Fruit fly (Drosophila melanogaster) whole organism, embryonic: Measurements from ENCODE around the gene Sur.

Experiments used
- ATbp ChIP-seq: fragments of 200-800 bp; sonication (Bioruptor generic); optimal IDR thresholded peaks from 2 replicates; lab custom pipeline; 2017; ENCODE audit warnings: missing biosample characterization, mild to moderate bottlenecking, missing genetic modification characterization, missing genetic modification reagents
- CG1024 ChIP-seq: fragments of 200-800 bp; sonication (Bioruptor generic); IDR thresholded peaks from 2 replicates; pipeline ENCODE4 v1.3.6; 2022; ENCODE audit warnings: missing biosample characterization, missing genetic modification characterization
- CG11085 ChIP-seq: fragments of 200-800 bp; sonication (Bioruptor generic); IDR thresholded peaks from 2 replicates; pipeline ENCODE4 v1.3.6; 2022; ENCODE audit warnings: missing biosample characterization, missing genetic modification characterization
- CG11560 ChIP-seq: fragments of 200-800 bp; sonication (Bioruptor generic); IDR thresholded peaks from 3 replicates; pipeline ENCODE4 v1.3.6; 2022; ENCODE audit warnings: missing biosample characterization, missing genetic modification characterization
- CG12299 ChIP-seq: fragments of 200-800 bp; sonication (Bioruptor generic); optimal IDR thresholded peaks from 2 replicates; lab custom pipeline; 2018; ENCODE audit warnings: missing biosample characterization, mild to moderate bottlenecking, missing genetic modification characterization
- CG14667 ChIP-seq: fragments of 200-800 bp; sonication (Bioruptor generic); IDR thresholded peaks from 2 replicates; pipeline ENCODE4 v1.3.6; 2022; ENCODE audit warnings: missing biosample characterization, missing genetic modification characterization
- CG1603 ChIP-seq: fragments of 200-800 bp; sonication (Bioruptor generic); optimal IDR thresholded peaks from 2 replicates; lab custom pipeline; 2019; ENCODE audit warnings: missing biosample characterization, mild to moderate bottlenecking, missing genetic modification characterization, moderate library complexity
- CG17802 ChIP-seq: fragments of 200-800 bp; sonication (Bioruptor generic); optimal IDR thresholded peaks from 2 replicates; lab custom pipeline; 2018; ENCODE audit warnings: missing biosample characterization, mild to moderate bottlenecking, missing genetic modification characterization, moderate library complexity
- CG17829 ChIP-seq: fragments of 200-800 bp; optimal IDR thresholded peaks from 2 replicates; lab custom pipeline; 2019; ENCODE audit warnings: missing biosample characterization, mild to moderate bottlenecking, missing genetic modification characterization, moderate library complexity
- CG18476 ChIP-seq: fragments of 200-800 bp; sonication (Bioruptor generic); optimal IDR thresholded peaks from 2 replicates; lab custom pipeline; 2016; ENCODE audit warnings: missing biosample characterization, mild to moderate bottlenecking, missing genetic modification characterization
- CG18764 ChIP-seq: fragments of 200-800 bp; sonication (Bioruptor generic); optimal IDR thresholded peaks from 3 replicates; lab custom pipeline; 2016; ENCODE audit warnings: missing biosample characterization, missing genetic modification characterization
- CG2129 ChIP-seq: fragments of 200-800 bp; sonication (Bioruptor generic); IDR thresholded peaks from 2 replicates; pipeline ENCODE4 v1.3.6; 2022; ENCODE audit warnings: missing biosample characterization, missing genetic modification characterization; ENCODE audit not compliant: partially characterized antibody
- CG30020 ChIP-seq: fragments of 200-800 bp; optimal IDR thresholded peaks from 2 replicates; lab custom pipeline; 2019; ENCODE audit warnings: missing biosample characterization, mild to moderate bottlenecking, missing genetic modification characterization, moderate library complexity
- CG3407 ChIP-seq: fragments of 200-800 bp; sonication (Bioruptor generic); optimal IDR thresholded peaks from 2 replicates; lab custom pipeline; 2018; ENCODE audit warnings: missing biosample characterization, mild to moderate bottlenecking, missing genetic modification characterization
- CG34224 ChIP-seq: fragments of 200-800 bp; sonication (Bioruptor generic); IDR thresholded peaks from 3 replicates; pipeline ENCODE4 v1.3.6; 2022; ENCODE audit warnings: missing biosample characterization, missing genetic modification characterization; ENCODE audit not compliant: partially characterized antibody
- CG5180 ChIP-seq: fragments of 200-800 bp; sonication (Bioruptor generic); optimal IDR thresholded peaks from 3 replicates; lab custom pipeline; 2017; ENCODE audit warnings: missing biosample characterization, missing genetic modification characterization, mild to moderate bottlenecking, moderate library complexity, missing genetic modification reagents
- CG6254 ChIP-seq: fragments of 200-800 bp; sonication (Bioruptor generic); optimal IDR thresholded peaks from 3 replicates; lab custom pipeline; 2017; ENCODE audit warnings: mild to moderate bottlenecking, missing biosample characterization, missing genetic modification reagents, missing genetic modification characterization
- CG7357 ChIP-seq: fragments of 200-800 bp; sonication (Bioruptor generic); IDR thresholded peaks from 3 replicates; pipeline ENCODE4 v1.3.6; 2022; ENCODE audit warnings: missing biosample characterization, missing genetic modification characterization
- CG7987 ChIP-seq: fragments of 200-800 bp; sonication (Bioruptor generic); optimal IDR thresholded peaks from 2 replicates; lab custom pipeline; 2018; ENCODE audit warnings: missing biosample characterization, mild to moderate bottlenecking, missing genetic modification characterization, moderate library complexity
- CG8290 ChIP-seq, 3 experiments: fragments of 200-800 bp; sonication (Bioruptor generic); optimal IDR thresholded peaks; 2 replicates each; lab custom pipeline; 2016 to 2019; ENCODE audit warnings: missing biosample characterization in 3 of 3, missing genetic modification characterization in 3 of 3, mild to moderate bottlenecking in 2 of 3, moderate library complexity in 1 of 3
- Dfd ChIP-seq, 2 experiments: fragments of >200 bp; optimal IDR thresholded peaks; 2 replicates each; lab custom pipeline; 2017; ENCODE audit warnings: missing biosample characterization in 2 of 2, missing genetic modification characterization in 2 of 2
- Dll ChIP-seq: fragments of 200-800 bp; sonication (Bioruptor generic); IDR thresholded peaks from 4 replicates; pipeline ENCODE4 v1.3.6; 2022; ENCODE audit warnings: missing biosample characterization, missing genetic modification characterization; ENCODE audit not compliant: partially characterized antibody
- Dref ChIP-seq: fragments of 200-800 bp; sonication (Bioruptor generic); IDR thresholded peaks from 2 replicates; pipeline ENCODE4 v1.3.6; 2022; ENCODE audit warnings: missing biosample characterization, missing genetic modification characterization
- HLH54F ChIP-seq: fragments of 200-800 bp; sonication (Bioruptor generic); optimal IDR thresholded peaks from 3 replicates; lab custom pipeline; 2016; ENCODE audit warnings: missing biosample characterization, missing genetic modification characterization
- MBD-R2 ChIP-seq: fragments of 200-800 bp; sonication (Bioruptor generic); IDR thresholded peaks from 2 replicates; pipeline ENCODE4 v1.3.6; 2022; ENCODE audit warnings: missing biosample characterization, missing genetic modification characterization
- MESR4 ChIP-seq: fragments of 200-800 bp; sonication (Bioruptor generic); optimal IDR thresholded peaks from 2 replicates; lab custom pipeline; 2018; ENCODE audit warnings: missing biosample characterization, mild to moderate bottlenecking, missing genetic modification characterization, moderate library complexity
- Mad ChIP-seq: fragments of 200-800 bp; sonication (Bioruptor generic); optimal IDR thresholded peaks from 2 replicates; lab custom pipeline; 2016; ENCODE audit warnings: missing biosample characterization, missing genetic modification characterization
- NfI ChIP-seq: fragments of 200-800 bp; sonication (Bioruptor generic); optimal IDR thresholded peaks from 3 replicates; lab custom pipeline; 2018; ENCODE audit warnings: missing biosample characterization, mild to moderate bottlenecking, missing genetic modification characterization, moderate library complexity
- Spps ChIP-seq: fragments of 200-800 bp; sonication (Bioruptor generic); optimal IDR thresholded peaks from 2 replicates; lab custom pipeline; 2018; ENCODE audit warnings: missing biosample characterization, mild to moderate bottlenecking, missing genetic modification characterization
- Trl ChIP-seq, 3 experiments: fragments of >200 bp in 2 of 3; fragments of 200-800 bp in 1 of 3; sonication (Bioruptor generic) in 1 of 3; optimal IDR thresholded peaks; 2 replicates in 1 of 3; 3 replicates in 2 of 3; lab custom pipeline; 2016 to 2017; ENCODE audit warnings: missing biosample characterization in 1 of 3, missing genetic modification characterization in 1 of 3
- Usf ChIP-seq: fragments of 200-800 bp; sonication (Bioruptor generic); optimal IDR thresholded peaks from 2 replicates; lab custom pipeline; 2017; ENCODE audit warnings: missing genotype, missing biosample characterization, missing genetic modification characterization
- bbx ChIP-seq: fragments of 200-800 bp; sonication (Bioruptor generic); IDR thresholded peaks from 2 replicates; pipeline ENCODE4 v1.3.6; 2022; ENCODE audit warnings: missing biosample characterization, missing genetic modification characterization; ENCODE audit not compliant: partially characterized antibody
- bcd ChIP-seq: fragments of 200-800 bp; sonication (Bioruptor generic); optimal IDR thresholded peaks from 2 replicates; lab custom pipeline; 2017; ENCODE audit warnings: missing biosample characterization, mild to moderate bottlenecking, missing genetic modification characterization
- br ChIP-seq: fragments of >200 bp; optimal IDR thresholded peaks from 2 replicates; lab custom pipeline; 2017
- grn ChIP-seq: fragments of 200-800 bp; sonication (Bioruptor generic); optimal IDR thresholded peaks from 3 replicates; lab custom pipeline; 2017; ENCODE audit warnings: missing biosample characterization, missing genetic modification characterization
- hb ChIP-seq: fragments of 200-800 bp; sonication (Bioruptor generic); IDR thresholded peaks from 3 replicates; pipeline ENCODE4 v1.3.6; 2022; ENCODE audit warnings: missing biosample characterization, missing genetic modification characterization; ENCODE audit not compliant: partially characterized antibody
- odd ChIP-seq: fragments of 200-800 bp; sonication (Bioruptor generic); optimal IDR thresholded peaks from 2 replicates; lab custom pipeline; 2017; ENCODE audit warnings: missing biosample characterization, mild to moderate bottlenecking, missing genetic modification characterization
- pfk ChIP-seq: fragments of 200-800 bp; sonication (Bioruptor generic); optimal IDR thresholded peaks from 2 replicates; lab custom pipeline; 2018; ENCODE audit warnings: missing biosample characterization, mild to moderate bottlenecking, missing genetic modification characterization, moderate library complexity
- pho ChIP-seq: fragments of 200-800 bp; sonication (Bioruptor generic); optimal IDR thresholded peaks from 2 replicates; lab custom pipeline; 2016; ENCODE audit warnings: missing biosample characterization, missing genetic modification characterization
- pzg ChIP-seq: fragments of 200-800 bp; sonication (Bioruptor generic); optimal IDR thresholded peaks from 3 replicates; lab custom pipeline; 2018; ENCODE audit warnings: missing biosample characterization, mild to moderate bottlenecking, missing genetic modification characterization, moderate library complexity
- sd ChIP-seq: fragments of 200-800 bp; sonication (Bioruptor generic); optimal IDR thresholded peaks from 3 replicates; lab custom pipeline; 2018; ENCODE audit warnings: missing biosample characterization, mild to moderate bottlenecking, missing genetic modification characterization, moderate library complexity
- shn ChIP-seq: fragments of 200-800 bp; sonication (Bioruptor generic); optimal IDR thresholded peaks from 3 replicates; lab custom pipeline; 2016; ENCODE audit warnings: missing biosample characterization, missing genetic modification characterization
- ssp ChIP-seq: fragments of 200-800 bp; sonication (Bioruptor generic); IDR thresholded peaks from 2 replicates; pipeline ENCODE4 v1.3.6; 2022; ENCODE audit warnings: missing biosample characterization, missing genetic modification characterization
- tll ChIP-seq, 2 experiments: fragments of 200-800 bp in 1 of 2; fragments of >200 bp in 1 of 2; sonication (Bioruptor generic) in 1 of 2; optimal IDR thresholded peaks; 2 replicates each; lab custom pipeline; 2017 to 2019; ENCODE audit warnings: missing biosample characterization in 2 of 2, missing genetic modification characterization in 2 of 2, mild to moderate bottlenecking in 1 of 2, moderate library complexity in 1 of 2
- tx ChIP-seq: fragments of 200-800 bp; sonication (Bioruptor generic); optimal IDR thresholded peaks from 2 replicates; lab custom pipeline; 2016; ENCODE audit warnings: missing biosample characterization, missing genetic modification characterization
- vvl ChIP-seq: fragments of 200-800 bp; sonication (Bioruptor generic); IDR thresholded peaks from 2 replicates; pipeline ENCODE4 v1.3.6; 2022; ENCODE audit warnings: missing biosample characterization, missing genetic modification characterization

Sur gene

DNA sequence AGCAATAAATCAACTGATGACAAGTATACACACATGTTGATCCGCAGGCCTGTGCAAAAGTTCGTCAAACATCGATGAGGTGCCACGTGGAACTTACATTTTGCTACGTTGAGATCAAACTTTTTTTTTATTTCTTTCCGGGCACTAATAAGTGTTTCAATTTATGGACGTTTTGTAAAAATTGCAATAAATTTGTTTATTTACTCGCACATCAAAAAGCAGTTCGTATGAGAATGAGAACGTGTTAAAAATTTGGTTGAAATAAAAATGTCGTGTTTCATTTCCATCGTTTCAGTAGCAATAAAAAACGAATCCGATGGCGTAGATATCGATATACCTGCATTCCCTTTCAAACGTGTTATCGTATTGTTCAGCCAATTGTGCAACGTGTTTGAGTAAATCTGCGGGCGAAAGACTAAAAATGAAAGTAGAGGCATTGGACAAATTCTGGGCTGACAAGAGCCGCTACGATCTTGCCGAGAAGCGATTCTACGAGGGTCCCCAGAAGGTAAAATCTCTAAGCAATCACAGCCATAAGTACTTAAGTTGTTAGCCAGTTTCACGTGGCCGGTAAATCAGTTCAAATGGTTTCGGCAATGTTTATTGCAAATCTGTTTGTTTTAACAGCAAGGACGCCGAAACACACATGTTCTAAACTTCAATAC, 33.4 kb upstream of the Sur start, which contains the start of gene eEF1delta (continued):
- 0 out of 4 replicates have a peak, but pooled peaks have one; percentile 21 for TF ChIP-seq Dll (GFP tag; lab: Robert Waterston, UW)
- peak; percentile 97 for TF ChIP-seq CG30020 (tag; lab: Kevin White, UChicago)

- TF ChIP-seq CG11560, result peak; percentile 85; the same call in 2 of the 3 replicates
- TF ChIP-seq CG17829 (tag; lab: Kevin White, UChicago), result no peak
- TF ChIP-seq CG14667 (GFP tag; lab: Robert Waterston, UW), result peak; percentile 20; the same call in 1 of the 2 replicates
- TF ChIP-seq tx, result no peak
- TF ChIP-seq Mad (GFP tag; lab: Kevin White, UChicago), result no peak
- TF ChIP-seq hb, result no peak
- peak; percentile 96 for TF ChIP-seq CG30020 (tag; lab: Kevin White, UChicago)
- peak; percentile 91 for TF ChIP-seq CG17802 (tag; lab: Kevin White, UChicago)
- TF ChIP-seq pfk, result peak; percentile 89
- no peak for TF ChIP-seq CG7987 (GFP tag; lab: Kevin White, UChicago)
- TF ChIP-seq CG12299 (tag; lab: Kevin White, UChicago), result no peak
- no peak for TF ChIP-seq pho (GFP tag; lab: Kevin White, UChicago)
- peak; percentile 48; the same call in 1 of the 3 replicates for TF ChIP-seq CG7357
- TF ChIP-seq MESR4 (GFP tag; lab: Kevin White, UChicago), result peak; percentile 67
- no peak for TF ChIP-seq vvl (GFP tag; lab: Robert Waterston, UW)
- peak; percentile 99 for TF ChIP-seq CG1603 (tag; lab: Kevin White, UChicago)
- no peak for TF ChIP-seq tll (GFP tag; optimal IDR thresholded peaks at IDR 0.05; lab: Kevin White, UChicago)
- peak; percentile 5 for TF ChIP-seq grn (GFP tag; lab: Kevin White, UChicago)
- no peak for TF ChIP-seq ATbp (GFP tag; lab: Kevin White, UChicago)
- TF ChIP-seq pzg (GFP tag; lab: Kevin White, UChicago), result peak; percentile 26
- TF ChIP-seq NfI (GFP tag; lab: Kevin White, UChicago), result no peak
- no peak for TF ChIP-seq br (lab: Kevin White, UChicago)
- no peak for TF ChIP-seq Dfd (GFP tag; optimal IDR thresholded peaks at IDR 0.05; lab: Kevin White, UChicago)
- TF ChIP-seq CG18764 (GFP tag; lab: Kevin White, UChicago), result no peak
- TF ChIP-seq ssp (GFP tag; lab: Robert Waterston, UW), result peak; percentile 89
- peak; percentile 85 for TF ChIP-seq CG1024
- no peak for TF ChIP-seq CG18476 (GFP tag; lab: Kevin White, UChicago)
- TF ChIP-seq sd, result peak; percentile 12
- 0 out of 3 replicates have a peak, but pooled peaks have one; percentile 11 for TF ChIP-seq CG34224 (GFP tag; lab: Robert Waterston, UW)
- no peak for TF ChIP-seq MBD-R2 (GFP tag; lab: Robert Waterston, UW)
- TF ChIP-seq Dref (GFP tag; lab: Robert Waterston, UW), result peak; percentile 55
- no peak for TF ChIP-seq CG5180
- TF ChIP-seq bbx (GFP tag; lab: Robert Waterston, UW), result no peak
Measured at dm6 chr2L:10231510-10231909, 32.6 kb upstream of the Sur start, which contains the start of gene ova. Gene ova, minus strand, starts transcription at chr2L:10231692.

DNA sequence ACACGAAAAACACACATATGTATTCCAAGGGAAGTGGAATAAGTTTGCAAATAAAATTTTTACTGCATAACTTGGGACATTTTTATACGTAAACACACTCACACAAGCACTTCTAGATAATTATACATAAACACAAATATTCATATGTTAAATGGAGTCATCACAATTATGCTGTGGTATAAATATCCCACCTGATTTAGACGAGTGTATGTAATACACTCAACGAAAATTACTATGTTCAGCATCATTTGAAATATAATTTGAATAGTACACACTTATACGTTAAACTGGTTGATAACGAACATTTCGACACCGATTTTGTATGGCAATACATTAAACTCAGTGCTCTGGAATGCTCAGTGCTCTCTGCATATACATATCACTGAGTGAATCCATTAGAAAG, 32.2 kb upstream of the Sur start:
- TF ChIP-seq odd (GFP tag; lab: Kevin White, UChicago) (no peak), shn (GFP tag; lab: Kevin White, UChicago) (peak; percentile 40), CG12299 (tag; lab: Kevin White, UChicago) (no peak), Dfd (GFP tag; optimal IDR thresholded peaks at IDR 0.05; lab: Kevin White, UChicago) (no peak), CG2129 (GFP tag; lab: Robert Waterston, UW) (no peak), CG11085 (GFP tag; lab: Robert Waterston, UW) (no peak), CG8290 (GFP tag; optimal IDR thresholded peaks at IDR 0.05; lab: Kevin White, UChicago) (no peak), CG8290 (tag; optimal IDR thresholded peaks at IDR 0.05; lab: Kevin White, UChicago) (peak in 1 of 2 experiments; percentile 57), vvl (GFP tag; lab: Robert Waterston, UW) (no peak), Dref (GFP tag; lab: Robert Waterston, UW) (no peak), bcd (GFP tag; lab: Kevin White, UChicago) (no peak), HLH54F (no peak), Usf (GFP tag; lab: Kevin White, UChicago) (no peak), Spps (no peak), CG6254 (no peak), Trl (optimal IDR thresholded peaks at IDR 0.05; lab: Kevin White, UChicago) (peak in 1 of 2 experiments; percentile 7), Trl (GFP tag; optimal IDR thresholded peaks at IDR 0.05; lab: Kevin White, UChicago) (peak; percentile 35), CG3407 (no peak)
